Fruit fly (Drosophila melanogaster): ENCODE measurements around the gene CG7115.
A peak's percentile ranks its signal among the peaks of the same experiment; 100 is the strongest.

CG7115 gene

DNA sequence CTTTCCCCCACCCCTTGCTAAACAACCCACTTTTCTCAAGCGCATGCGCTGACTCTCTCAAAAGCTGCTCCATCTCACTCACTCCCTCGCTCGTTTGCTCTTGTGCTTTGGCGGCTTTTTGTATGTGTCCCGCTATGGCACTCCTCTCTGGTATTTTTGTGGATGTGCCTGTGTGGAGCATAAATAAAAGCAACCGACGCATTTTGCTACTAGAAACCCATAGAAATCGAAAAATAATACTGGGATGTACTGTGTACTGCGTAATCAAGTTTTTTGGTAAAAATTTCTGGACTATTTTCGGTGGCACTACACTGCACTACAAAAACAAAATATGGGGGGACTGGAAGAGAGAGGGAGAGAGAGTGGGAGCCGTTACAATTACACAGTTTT, 11.3 kb upstream of the CG7115 start (continued):
- TF ChIP-seq E2f2 (GFP tag; IDR thresholded peaks at IDR 0.05) (no peak), CG30431 (GFP tag; optimal IDR thresholded peaks at IDR 0.05) (no peak), Lhr (GFP tag; optimal IDR thresholded peaks at IDR 0.05) (no peak), CG18476 (GFP tag; optimal IDR thresholded peaks at IDR 0.05) (no peak), CG2202 (tag; optimal IDR thresholded peaks at IDR 0.05) (no peak), Atf3 (GFP tag; optimal IDR thresholded peaks at IDR 0.05) (no peak), br (optimal IDR thresholded peaks at IDR 0.05) (no peak), Fer3 (tag; optimal IDR thresholded peaks at IDR 0.05) (no peak), CHES-1-like (GFP tag; optimal IDR thresholded peaks at IDR 0.05) (no peak), CG12659 (GFP tag; optimal IDR thresholded peaks at IDR 0.05) (peak; percentile 50), CG32772 (GFP tag; IDR thresholded peaks at IDR 0.05) (no peak), CG6175 (GFP tag; IDR thresholded peaks at IDR 0.05) (no peak), CG2199 (GFP tag; IDR thresholded peaks at IDR 0.05) (peak; percentile 88; the same call in 2 of the 3 replicates), tna (GFP tag; IDR thresholded peaks at IDR 0.05; ENCODE audit: partially characterized antibody) (no peak), CG42726 (GFP tag; IDR thresholded peaks at IDR 0.05; ENCODE audit: partially characterized antibody) (no peak), CG17361 (GFP tag; IDR thresholded peaks at IDR 0.05) (no peak), MESR4 (GFP tag; optimal IDR thresholded peaks at IDR 0.05) (peak; percentile 18), kay (GFP tag; optimal IDR thresholded peaks at IDR 0.05) (peak; percentile 14), CG9727 (GFP tag; optimal IDR thresholded peaks at IDR 0.05) (no peak), CG14965 (GFP tag; optimal IDR thresholded peaks at IDR 0.05; ENCODE audit: borderline replicate concordance) (no peak), tin (GFP tag; optimal IDR thresholded peaks at IDR 0.05) (no peak), CG11504 (tag; optimal IDR thresholded peaks at IDR 0.05) (no peak), lilli (GFP tag; optimal IDR thresholded peaks at IDR 0.05) (no peak), CG12155 (GFP tag; optimal IDR thresholded peaks at IDR 0.05) (no peak), Dref (GFP tag; IDR thresholded peaks at IDR 0.05) (0 out of 2 replicates have a peak, but pooled peaks have one; percentile 35), CG15514 (GFP tag; optimal IDR thresholded peaks at IDR 0.05) (peak; percentile 31), stc (GFP tag; IDR thresholded peaks at IDR 0.05) (no peak), zfh2 (GFP tag; optimal IDR thresholded peaks at IDR 0.05) (no peak), wek (GFP tag; optimal IDR thresholded peaks at IDR 0.05) (no peak)

DNA sequence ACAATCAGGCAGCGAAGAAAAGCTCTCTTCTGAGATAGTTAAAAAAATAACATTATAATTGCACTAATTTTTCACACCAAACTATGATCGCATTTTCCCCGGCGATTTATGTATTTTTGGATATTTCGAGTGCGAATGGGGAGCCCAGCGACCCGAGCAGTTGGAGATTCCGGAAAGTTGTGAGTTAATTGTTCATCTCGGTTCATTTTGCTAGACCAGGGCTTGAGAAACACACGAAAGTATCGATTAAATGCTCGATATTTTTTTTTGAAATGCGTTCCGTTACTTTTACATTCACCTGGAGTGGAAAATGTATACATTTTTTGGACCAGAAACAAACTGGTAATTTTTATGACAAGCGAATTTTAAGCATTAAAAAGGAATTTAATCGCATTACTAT, 10.4 kb upstream of the CG7115 start, which contains the start of gene Cdc14:
Gene Cdc14, minus strand, starts transcription at position 185 of the 400 bp plus-strand sequence.
- TF ChIP-seq PHDP (tag; optimal IDR thresholded peaks at IDR 0.05) (peak; percentile 21), H2.0 (GFP tag; IDR thresholded peaks at IDR 0.05) (no peak), stc (GFP tag; IDR thresholded peaks at IDR 0.05) (peak; percentile 46; the same call in 1 of the 2 replicates), inv (GFP tag; IDR thresholded peaks at IDR 0.05; ENCODE audit: partially characterized antibody) (peak; percentile 17; the same call in 1 of the 2 replicates), CG14710 (tag; optimal IDR thresholded peaks at IDR 0.05) (peak; percentile 52), Ets65A (GFP tag) (no peak), CG3726 (GFP tag; IDR thresholded peaks at IDR 0.05) (no peak), mam (GFP tag; optimal IDR thresholded peaks at IDR 0.05) (no peak), Deaf1 (tag; optimal IDR thresholded peaks at IDR 0.05) (peak; percentile 19), unc-4 (GFP tag; IDR thresholded peaks at IDR 0.05; ENCODE audit: partially characterized antibody) (peak; percentile 61), Med (GFP tag) (peak; percentile 90), tna (GFP tag; IDR thresholded peaks at IDR 0.05; ENCODE audit: partially characterized antibody) (peak; percentile 58), nerfin-2 (GFP tag; IDR thresholded peaks at IDR 0.05; ENCODE audit: partially characterized antibody) (peak; percentile 54), D19A (tag; optimal IDR thresholded peaks at IDR 0.05) (peak; percentile 14), caup (GFP tag; optimal IDR thresholded peaks at IDR 0.05; ENCODE audit: severe bottlenecking) (peak; percentile 17), CG18476 (GFP tag; optimal IDR thresholded peaks at IDR 0.05) (no peak), Sry-δ (GFP tag; optimal IDR thresholded peaks at IDR 0.05) (peak; percentile 10), CG17359 (tag; optimal IDR thresholded peaks at IDR 0.05) (peak; percentile 8), CG8290 (GFP tag; optimal IDR thresholded peaks at IDR 0.05) (no peak), CG8290 (tag; optimal IDR thresholded peaks at IDR 0.05) (peak in 1 of 2 experiments; percentile 58), ase (GFP tag; IDR thresholded peaks at IDR 0.05) (no peak), CG31441 (GFP tag; IDR thresholded peaks at IDR 0.05) (peak; percentile 29; the same call in 1 of the 2 replicates), CG42726 (GFP tag; IDR thresholded peaks at IDR 0.05; ENCODE audit: partially characterized antibody) (peak; percentile 53; the same call in 1 of the 2 replicates), tin (GFP tag; optimal IDR thresholded peaks at IDR 0.05) (no peak), Scr (GFP tag; IDR thresholded peaks at IDR 0.05; ENCODE audit: partially characterized antibody) (peak; percentile 45), CG14860 (GFP tag; IDR thresholded peaks at IDR 0.05; ENCODE audit: partially characterized antibody) (peak; percentile 38; the same call in 1 of the 3 replicates), CG15514 (GFP tag; optimal IDR thresholded peaks at IDR 0.05) (peak; percentile 98)
